Fruit fly (Drosophila melanogaster): Measurements from ENCODE around the gene br.

The br gene

DNA sequence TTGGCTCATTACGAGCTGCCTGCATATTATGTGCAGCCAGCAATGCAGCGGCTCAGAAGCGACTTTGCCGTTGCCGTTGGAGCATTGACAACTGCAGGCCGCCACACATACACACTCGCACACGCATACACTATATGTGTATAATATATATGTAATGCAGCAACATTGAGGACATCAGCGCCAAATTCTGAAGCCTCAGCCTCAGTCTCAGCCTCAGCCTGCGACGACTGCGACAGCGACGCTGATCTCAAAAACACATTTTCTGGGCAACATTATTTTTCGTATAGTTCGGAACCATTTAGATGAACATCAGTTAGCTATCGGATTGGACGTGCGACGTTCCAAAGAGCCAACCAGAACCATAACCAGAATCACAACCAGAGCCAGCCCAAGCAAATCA lies at the start of gene br:
Gene br (plus strand): TSS at position 301 of the 400 bp plus-strand sequence.
- no peak for TF ChIP-seq CG17801 (GFP tag; optimal IDR thresholded peaks at IDR 0.05; ENCODE audit: partially characterized antibody)

DNA sequence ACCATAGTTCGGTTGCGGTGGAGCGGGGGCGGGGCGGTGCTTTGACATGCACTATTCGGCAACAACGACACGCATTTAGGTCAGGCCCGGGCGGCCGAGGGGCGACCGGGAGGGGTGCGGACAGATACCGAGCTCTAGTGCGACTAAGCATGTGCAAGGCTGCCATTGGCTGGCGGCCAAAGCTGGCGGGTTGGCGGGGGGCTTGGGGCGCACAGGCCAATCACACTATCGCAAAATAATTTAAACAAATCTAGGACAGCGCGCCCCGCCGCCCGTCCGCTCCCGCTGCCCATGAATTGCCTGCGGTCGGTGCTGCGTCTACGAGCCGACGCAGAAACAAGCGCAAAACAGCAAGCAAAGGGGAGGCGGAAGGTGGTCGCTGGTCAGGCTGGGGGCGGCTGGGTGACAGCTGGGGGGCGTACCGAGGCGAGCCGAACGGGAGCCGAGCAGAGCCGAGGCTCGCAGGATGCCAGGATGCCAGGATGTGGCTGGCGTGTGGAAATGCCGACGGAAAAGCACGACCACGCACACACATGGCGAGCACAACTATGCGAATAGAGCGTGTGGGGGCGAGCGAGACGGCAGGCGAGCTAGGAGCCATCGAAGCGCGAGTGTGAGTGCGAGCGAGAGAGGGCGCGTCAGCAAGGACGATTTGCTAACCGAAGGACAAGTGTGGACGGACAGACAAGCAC lies 39.6 kb upstream of the br start:
- TF ChIP-seq CG17801 (GFP tag; optimal IDR thresholded peaks at IDR 0.05; ENCODE audit: partially characterized antibody), result no peak

DNA sequence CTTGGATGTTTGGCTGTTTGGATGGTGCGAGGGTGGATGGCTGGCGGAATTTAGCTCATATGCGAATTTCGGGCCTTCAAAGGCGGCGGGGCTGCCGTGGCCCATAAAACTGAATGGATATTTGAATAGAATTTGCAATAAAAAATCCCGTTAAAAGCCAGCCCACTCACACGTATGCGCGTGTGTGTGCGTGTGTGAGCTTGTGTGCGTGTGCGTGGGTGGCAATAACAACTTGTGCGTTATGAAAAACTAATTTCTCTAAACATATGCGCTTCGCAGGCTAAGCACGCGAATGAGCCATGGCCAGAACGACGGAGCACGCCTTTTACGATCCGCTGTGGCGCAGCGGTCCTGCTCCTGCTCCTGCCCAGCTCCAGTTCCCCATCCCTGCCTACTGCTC lies 36.3 kb upstream of the br start:
- TF ChIP-seq CG17801 (GFP tag; optimal IDR thresholded peaks at IDR 0.05; ENCODE audit: partially characterized antibody), result no peak

DNA sequence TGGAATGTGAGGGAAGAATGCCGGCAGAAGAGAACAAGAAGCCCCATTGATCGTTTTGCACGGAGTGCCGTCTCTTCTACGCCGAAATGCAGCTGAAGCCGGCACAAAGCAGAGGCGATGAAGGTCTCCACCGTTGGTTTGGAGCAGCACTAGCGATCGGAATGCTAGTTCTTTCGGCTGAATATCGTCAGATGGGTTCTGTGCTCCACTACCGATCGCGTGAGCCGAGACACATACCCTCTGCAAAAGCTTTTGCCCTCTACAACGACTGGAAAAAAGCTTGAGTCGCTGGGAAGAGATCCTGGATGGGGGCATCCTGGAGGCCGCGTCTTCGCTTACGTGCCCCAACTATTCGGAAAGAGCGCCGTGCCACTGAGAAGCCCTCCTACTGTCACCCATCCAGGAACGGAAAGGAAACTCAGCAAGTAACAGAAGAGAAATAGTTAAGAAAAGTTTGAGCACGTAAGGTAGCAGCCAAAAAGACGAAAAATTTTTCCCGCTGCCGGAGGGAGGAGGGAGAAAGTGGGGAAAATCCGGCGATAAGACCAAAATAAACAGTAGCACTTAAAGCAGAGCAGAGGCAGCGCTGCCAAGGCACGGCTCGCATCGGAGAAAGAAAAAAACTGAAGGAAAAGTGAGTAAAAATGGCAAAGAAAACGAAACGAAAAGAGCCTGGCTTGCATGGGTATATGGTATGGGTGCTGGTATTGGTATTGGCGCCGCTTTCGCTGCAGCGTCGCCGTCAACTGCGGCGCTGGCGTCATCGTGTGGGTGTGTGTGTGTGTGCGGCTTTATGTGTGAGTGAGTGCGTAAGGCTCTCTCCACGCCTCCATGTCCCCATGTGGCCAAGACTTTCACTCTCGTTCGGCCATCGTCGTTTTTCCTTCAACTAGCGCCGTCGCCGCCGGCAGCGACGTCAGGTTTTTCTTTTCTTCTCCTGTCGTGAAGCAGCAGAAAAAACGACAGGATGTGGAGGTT lies 14.6 kb upstream of the br start:
- TF ChIP-seq CG17801 (GFP tag; optimal IDR thresholded peaks at IDR 0.05; ENCODE audit: partially characterized antibody), result no peak

DNA sequence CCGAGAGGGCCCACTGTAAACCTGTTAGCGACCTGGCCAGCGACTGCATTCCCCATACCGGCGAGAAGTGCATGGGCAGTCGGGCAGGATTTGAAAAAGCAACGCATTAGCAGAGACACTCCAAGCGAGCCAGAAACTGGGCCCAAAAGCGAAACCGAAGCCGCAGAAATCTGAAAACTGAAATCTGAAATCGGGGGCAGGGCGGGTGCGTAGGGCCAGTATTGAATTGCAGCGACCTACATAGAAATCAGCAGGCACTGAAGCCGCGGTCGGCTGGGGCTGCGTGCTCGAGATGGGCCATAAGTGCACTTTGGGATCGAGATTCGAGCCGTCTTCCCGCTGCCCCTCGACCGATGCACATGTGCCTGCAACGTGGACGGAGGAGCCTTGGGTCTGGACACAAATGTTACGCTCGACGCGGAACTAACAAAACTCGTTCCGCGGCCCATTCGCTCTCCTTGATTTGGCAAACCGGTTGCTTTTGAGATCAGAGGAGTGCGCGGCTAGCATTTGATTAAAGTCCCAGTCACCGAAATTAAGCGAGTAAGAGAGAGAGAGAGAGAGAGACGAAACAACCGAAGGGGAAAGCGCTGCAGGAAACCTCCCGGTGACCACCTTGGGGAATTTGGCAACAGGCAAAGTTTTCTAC lies 12.7 kb upstream of the br start:
- TF ChIP-seq CG17801 (GFP tag; optimal IDR thresholded peaks at IDR 0.05; ENCODE audit: partially characterized antibody), result no peak

DNA sequence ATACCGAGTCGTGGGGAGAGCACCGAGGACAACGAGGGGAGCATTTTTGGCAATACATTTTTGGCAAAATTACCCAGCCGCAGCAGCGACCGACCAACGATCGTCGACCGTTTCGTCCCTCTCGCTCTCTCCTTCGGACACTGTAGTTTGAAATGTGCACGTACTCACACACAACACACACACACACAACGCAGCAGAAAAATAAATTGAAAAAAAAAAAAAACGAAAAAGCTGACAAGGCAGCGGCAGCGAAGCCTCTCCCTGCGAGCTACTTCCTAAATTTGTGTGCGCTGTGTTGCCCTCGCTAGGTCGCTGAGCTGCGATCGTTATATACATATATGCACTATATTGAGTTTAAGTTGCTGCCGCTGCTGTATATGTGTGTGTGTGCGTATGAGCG lies 9.0 kb upstream of the br start:
- TF ChIP-seq CG17801 (GFP tag; optimal IDR thresholded peaks at IDR 0.05; ENCODE audit: partially characterized antibody), result no peak

DNA sequence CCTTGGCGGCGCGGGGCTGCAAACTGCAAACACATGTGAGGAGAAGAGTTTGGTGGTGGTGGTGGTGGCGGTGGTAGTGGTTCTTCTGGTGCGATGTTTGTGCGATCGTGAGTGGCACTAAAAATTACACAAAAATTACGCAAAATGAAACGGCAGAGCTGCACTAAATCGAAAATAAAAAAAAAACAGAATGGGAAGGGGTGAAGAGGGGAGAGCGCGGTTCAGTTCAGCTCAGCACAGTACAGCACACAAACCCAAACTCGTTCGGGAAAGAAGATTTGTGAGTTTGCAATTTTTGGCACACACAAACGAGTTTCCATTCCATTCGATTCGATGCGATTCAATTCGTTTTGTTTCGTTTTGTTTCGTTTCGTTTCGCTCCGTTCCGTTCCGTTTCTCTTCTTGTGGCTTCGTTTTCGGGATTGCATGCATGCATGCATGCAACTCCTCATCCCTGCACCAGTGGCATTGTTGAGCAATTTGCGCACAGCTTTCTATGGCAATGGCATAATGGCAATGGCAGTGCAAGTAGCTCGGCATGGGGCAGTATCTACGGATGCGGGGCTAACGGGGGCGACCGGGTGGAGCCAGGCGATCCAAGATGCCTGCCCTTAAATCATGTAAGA lies 8.3 kb upstream of the br start:
- TF ChIP-seq CG17801 (GFP tag; optimal IDR thresholded peaks at IDR 0.05; ENCODE audit: partially characterized antibody), result no peak

DNA sequence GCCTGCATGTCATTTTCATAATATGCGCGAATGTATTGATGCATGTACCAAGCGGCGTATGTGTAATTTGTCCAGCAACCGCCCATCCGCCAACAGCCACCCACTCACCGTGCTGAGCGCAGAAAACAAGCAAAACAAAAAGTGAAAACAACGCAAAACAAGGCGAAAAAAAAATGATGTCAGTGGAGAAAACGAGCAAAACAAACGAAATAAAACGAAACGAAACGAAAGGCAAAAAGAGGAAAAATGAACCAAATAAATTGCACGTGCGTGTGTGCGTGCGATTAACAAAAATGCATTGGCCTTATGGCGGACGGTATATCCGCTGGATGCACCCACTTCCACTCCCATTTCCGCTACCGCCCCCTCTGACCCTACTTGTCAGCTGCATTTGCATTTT lies 4.6 kb upstream of the br start:
- no peak for TF ChIP-seq CG17801 (GFP tag; optimal IDR thresholded peaks at IDR 0.05; ENCODE audit: partially characterized antibody)

DNA sequence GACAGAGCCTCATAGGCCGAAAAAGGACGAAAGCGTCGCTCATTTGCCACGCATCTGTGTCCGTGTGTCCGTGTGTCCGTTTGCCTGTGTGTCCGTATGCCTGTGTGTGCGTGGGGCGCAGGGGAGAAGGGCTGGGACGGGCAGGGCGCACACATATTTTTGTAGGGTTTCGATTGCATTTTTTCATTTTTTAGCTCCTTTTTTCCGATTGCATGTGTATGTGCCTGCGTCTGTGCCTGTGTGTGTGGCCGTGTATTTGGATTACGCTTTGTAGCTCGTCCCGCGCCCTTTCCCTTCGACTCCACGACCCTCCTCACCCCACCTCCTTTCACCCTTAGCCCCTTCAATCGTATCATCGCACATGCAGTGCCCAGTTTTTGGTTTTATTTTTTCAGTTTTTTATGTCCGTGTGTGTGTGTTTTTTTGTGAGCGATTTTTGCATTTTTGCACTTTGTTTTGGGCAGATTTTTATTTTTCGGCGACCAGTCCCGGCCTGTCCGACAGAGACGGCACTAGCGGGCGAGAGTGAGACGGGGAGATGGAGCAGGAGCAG lies 755 bp upstream of the br start:
- TF ChIP-seq CG17801 (GFP tag; optimal IDR thresholded peaks at IDR 0.05; ENCODE audit: partially characterized antibody), result no peak

DNA sequence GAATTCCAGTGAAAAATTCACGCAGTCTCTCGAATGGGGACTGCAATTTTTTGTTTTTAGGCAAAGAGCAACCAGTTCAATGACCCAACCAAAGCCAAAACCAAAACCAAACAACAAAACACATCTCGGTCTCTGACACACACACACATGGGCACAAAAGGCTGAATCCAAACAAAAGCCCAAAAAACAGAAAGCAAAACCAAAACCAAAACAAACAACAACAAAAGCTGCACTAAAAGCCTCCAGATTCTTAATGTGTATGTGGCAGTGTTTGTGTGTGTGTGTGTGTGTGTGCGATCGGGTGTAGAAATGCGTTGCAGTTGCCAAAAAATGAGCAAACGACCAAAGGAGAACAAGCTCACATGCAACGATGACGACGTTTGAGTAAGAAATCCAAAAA lies 2.2 kb downstream of the br start:
- no peak for TF ChIP-seq CG17801 (GFP tag; optimal IDR thresholded peaks at IDR 0.05; ENCODE audit: partially characterized antibody)

DNA sequence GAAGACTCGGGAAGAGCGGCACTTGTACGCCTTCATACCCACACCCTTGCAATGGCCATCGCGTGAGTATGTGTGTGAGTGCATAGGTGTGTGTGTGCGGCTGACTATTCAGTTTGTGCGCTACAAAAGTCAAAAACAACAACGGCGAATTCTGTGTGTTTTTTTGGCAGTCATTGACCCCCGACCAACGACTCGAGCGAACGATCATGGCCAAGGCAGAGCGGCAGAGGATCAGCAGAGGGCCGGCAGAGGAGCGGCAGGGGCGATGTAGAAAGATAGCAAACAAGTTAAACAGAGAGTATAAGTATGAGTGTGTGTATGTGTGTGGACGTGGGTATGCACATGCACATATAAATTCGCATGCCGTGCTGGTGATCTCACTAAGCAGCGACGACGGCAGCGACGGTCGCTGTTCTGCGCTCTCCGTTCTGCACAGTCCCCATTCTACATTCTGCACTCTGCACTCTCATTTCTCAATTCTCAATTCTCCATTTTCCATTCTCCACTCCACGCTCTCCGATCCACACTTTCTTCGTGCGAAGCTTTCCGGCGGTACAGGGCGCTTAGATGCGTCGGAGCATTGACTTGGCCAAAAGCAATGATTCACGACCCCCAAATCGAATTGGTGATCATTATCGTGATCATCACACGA lies 3.4 kb downstream of the br start:
- no peak for TF ChIP-seq CG17801 (GFP tag; optimal IDR thresholded peaks at IDR 0.05; ENCODE audit: partially characterized antibody)

DNA sequence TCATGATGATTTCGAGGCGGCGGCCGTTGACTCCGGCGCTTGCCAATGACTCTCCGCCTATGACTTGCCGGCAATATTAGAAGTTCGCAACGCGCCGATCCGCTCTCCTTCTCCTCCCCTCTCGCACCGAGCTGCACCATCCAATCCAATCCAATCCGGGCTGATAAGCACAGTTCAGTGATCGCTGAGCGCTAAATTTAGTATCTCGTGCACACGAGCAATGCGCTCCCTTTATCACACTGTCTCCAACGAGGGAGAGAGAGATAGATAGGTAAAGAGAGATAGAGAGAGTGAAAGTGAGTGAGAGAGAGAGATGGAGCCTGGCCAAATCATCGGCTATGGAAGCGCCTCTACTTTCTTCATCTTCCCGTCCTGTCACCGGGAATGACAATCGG lies 3.9 kb downstream of the br start:
- no peak for TF ChIP-seq CG17801 (GFP tag; optimal IDR thresholded peaks at IDR 0.05; ENCODE audit: partially characterized antibody)

DNA sequence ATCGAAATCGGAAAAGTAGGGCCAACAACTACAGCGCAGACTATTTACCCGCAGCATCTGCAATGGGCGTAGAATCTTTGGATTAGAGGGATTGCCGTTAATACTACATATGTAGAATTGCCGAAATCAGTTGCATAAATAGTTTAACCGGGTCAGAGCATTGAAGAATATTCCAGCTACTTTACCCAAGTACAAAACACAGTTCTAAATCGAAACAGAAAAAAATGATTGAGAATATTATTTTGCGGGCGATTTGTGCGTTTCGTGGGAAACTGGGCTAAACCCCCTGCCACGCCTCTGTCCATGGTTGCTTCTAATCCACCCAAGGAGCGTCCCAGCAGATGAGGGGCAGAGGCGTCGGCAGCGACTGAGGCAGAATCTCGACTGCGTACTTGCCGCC lies 5.4 kb downstream of the br start:
- TF ChIP-seq CG17801 (GFP tag; optimal IDR thresholded peaks at IDR 0.05; ENCODE audit: partially characterized antibody), result no peak

DNA sequence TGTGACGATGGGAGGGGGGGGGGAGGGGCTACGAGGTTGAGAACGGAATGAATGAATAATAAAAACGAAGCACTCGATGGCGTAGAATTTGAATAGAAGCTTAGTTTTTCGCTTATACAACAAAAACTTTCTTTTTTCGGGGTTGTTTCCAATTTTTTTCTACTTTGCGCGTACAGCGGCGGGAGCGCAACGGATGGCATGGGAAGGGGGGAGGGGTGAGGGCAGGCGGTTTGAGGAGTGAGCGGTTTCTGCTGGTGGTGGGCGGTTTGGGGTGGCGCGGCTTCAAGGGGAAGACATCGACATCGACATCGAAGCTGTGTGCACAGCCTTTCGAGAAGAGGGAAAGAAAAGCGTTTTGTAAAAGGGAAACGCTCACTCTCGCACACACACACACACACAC lies 6.2 kb downstream of the br start:
- no peak for TF ChIP-seq CG17801 (GFP tag; optimal IDR thresholded peaks at IDR 0.05; ENCODE audit: partially characterized antibody)
